Worm (Caenorhabditis elegans): Measurements from ENCODE around the gene ugt-36.
A peak's percentile ranks its signal among the peaks of the same experiment; 100 is the strongest.

DNA sequence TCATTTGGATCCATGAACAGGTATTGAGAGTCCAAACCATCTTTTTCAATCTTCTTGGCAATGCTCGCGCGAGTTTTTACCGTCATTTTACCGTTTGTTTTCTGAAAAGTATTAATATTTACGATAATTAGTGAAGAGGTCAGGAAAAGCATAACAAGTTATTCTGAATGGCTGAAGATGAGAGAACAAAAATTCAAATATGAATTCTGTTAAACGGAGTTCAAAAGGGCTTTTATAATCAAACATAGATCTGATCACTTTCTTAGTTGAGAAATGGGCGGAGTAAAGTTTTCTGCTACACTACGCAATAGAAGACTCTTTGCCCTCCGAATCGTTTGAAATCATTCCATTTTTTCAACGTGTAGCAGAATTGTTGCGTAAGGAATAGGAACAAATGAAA lies 13.8 kb upstream of the ugt-36 start, which contains the start of gene fat-7:
- TF ChIP-seq elt-2 (tag; optimal IDR thresholded peaks at IDR 0.05): no peak
- no peak for TF ChIP-seq elt-3 (tag; optimal IDR thresholded peaks at IDR 0.05)
- no peak for TF ChIP-seq fos-1 (tag; optimal IDR thresholded peaks at IDR 0.05)
- no peak for TF ChIP-seq aly-2 (tag; optimal IDR thresholded peaks at IDR 0.05)
- TF ChIP-seq skn-1 (tag; optimal IDR thresholded peaks at IDR 0.05): no peak
- no peak for TF ChIP-seq efl-1 (optimal IDR thresholded peaks at IDR 0.05)
- peak in 1 of 2 experiments; percentile 30 for TF ChIP-seq efl-1 (GFP tag; optimal IDR thresholded peaks at IDR 0.05 in 1 of 2)
- TF ChIP-seq ztf-4 (tag; optimal IDR thresholded peaks at IDR 0.05): no peak
- TF ChIP-seq vab-15 (tag; optimal IDR thresholded peaks at IDR 0.05): no peak
- no peak for TF ChIP-seq mep-1 (tag; optimal IDR thresholded peaks at IDR 0.05)
